Worm (Caenorhabditis elegans) whole organism, L3 larva: ENCODE results near the gene W08F4.5.
"Not testable (repeated sequence)": the region's sequence is repeated elsewhere in the genome, so short reads cannot be mapped to it uniquely, and the experiment has no call there.

ENCODE experiments used
- R02D3.7 ChIP-seq: fragments of 150-350 bp; optimal IDR thresholded peaks from 2 replicates; lab custom pipeline; 2014; ENCODE audit warnings: missing biosample characterization, missing genetic modification characterization
- ZK546.5 ChIP-seq: sonication (generic microtip); optimal IDR thresholded peaks from 2 replicates; lab custom pipeline; 2017; ENCODE audit warnings: missing biosample characterization, missing genetic modification characterization
- aly-2 ChIP-seq: fragments of 150-350 bp; optimal IDR thresholded peaks from 2 replicates; lab custom pipeline; 2014; ENCODE audit warnings: missing biosample characterization, missing genetic modification characterization
- ceh-16 ChIP-seq: sonication (generic microtip); optimal IDR thresholded peaks from 2 replicates; lab custom pipeline; 2017; ENCODE audit warnings: missing biosample characterization, missing genetic modification characterization
- ceh-28 ChIP-seq: fragments of 150-350 bp; optimal IDR thresholded peaks from 2 replicates; lab custom pipeline; 2014; ENCODE audit warnings: missing biosample characterization, missing genetic modification reagents, missing genetic modification characterization
- ceh-9 ChIP-seq: sonication (generic microtip); optimal IDR thresholded peaks from 2 replicates; lab custom pipeline; 2018; ENCODE audit warnings: missing biosample characterization, missing genetic modification characterization
- daf-12 ChIP-seq: fragments of 150-350 bp; optimal IDR thresholded peaks from 2 replicates; lab custom pipeline; 2014; ENCODE audit warnings: missing biosample characterization, missing genetic modification reagents, missing genetic modification characterization
- egl-27 ChIP-seq: sonication (generic microtip); optimal IDR thresholded peaks from 4 replicates; lab custom pipeline; 2017; ENCODE audit warnings: missing biosample characterization, missing genetic modification reagents, missing genetic modification characterization
- elt-1 ChIP-seq: fragments of 150-350 bp; optimal IDR thresholded peaks from 2 replicates; lab custom pipeline; 2014; ENCODE audit warnings: missing biosample characterization, missing genetic modification characterization
- elt-2 ChIP-seq: sonication (generic microtip); optimal IDR thresholded peaks from 2 replicates; lab custom pipeline; 2016; ENCODE audit warnings: missing genetic modification reagents, mild to moderate bottlenecking, missing genetic modification characterization, missing compliant biosample characterization
- elt-3 ChIP-seq, 3 experiments: fragments of 150-350 bp in 1 of 3; sonication (generic microtip) in 2 of 3; optimal IDR thresholded peaks; 2 replicates in 2 of 3; 4 replicates in 1 of 3; lab custom pipeline; 2014 to 2017; ENCODE audit warnings: missing biosample characterization in 3 of 3, missing genetic modification characterization in 3 of 3
- eor-1 ChIP-seq, 2 experiments: fragments of 150-350 bp; optimal IDR thresholded peaks; 2 replicates each; lab custom pipeline; 2014 to 2018; ENCODE audit warnings: missing biosample characterization in 2 of 2, missing genetic modification characterization in 2 of 2
- fkh-2 ChIP-seq: fragments of 150-350 bp; optimal IDR thresholded peaks from 2 replicates; lab custom pipeline; 2014; ENCODE audit warnings: missing biosample characterization, missing genetic modification reagents, missing genetic modification characterization
- hmg-11 ChIP-seq: sonication (generic microtip); optimal IDR thresholded peaks from 2 replicates; lab custom pipeline; 2016; ENCODE audit warnings: missing genetic modification characterization, missing compliant biosample characterization
- jun-1 ChIP-seq: fragments of 150-350 bp; optimal IDR thresholded peaks from 2 replicates; lab custom pipeline; 2014; ENCODE audit warnings: missing biosample characterization, missing genetic modification reagents, missing genetic modification characterization
- lin-15B ChIP-seq: fragments of 150-350 bp; optimal IDR thresholded peaks from 2 replicates; lab custom pipeline; 2014; ENCODE audit warnings: missing biosample characterization, missing genetic modification characterization
- lin-39 ChIP-seq: fragments of 150-350 bp; optimal IDR thresholded peaks from 2 replicates; lab custom pipeline; 2018; ENCODE audit warnings: missing biosample characterization, missing genetic modification reagents, missing genetic modification characterization
- mdl-1 ChIP-seq: fragments of 150-350 bp; optimal IDR thresholded peaks from 2 replicates; lab custom pipeline; 2014; ENCODE audit warnings: missing biosample characterization, missing genetic modification characterization
- mml-1 ChIP-seq: fragments of 150-350 bp; sonication (generic microtip); optimal IDR thresholded peaks from 3 replicates; lab custom pipeline; 2014; ENCODE audit warnings: missing biosample characterization, missing genetic modification characterization
- nhr-11 ChIP-seq: fragments of 150-350 bp; optimal IDR thresholded peaks from 2 replicates; lab custom pipeline; 2014; ENCODE audit warnings: missing biosample characterization, missing genetic modification characterization
- nhr-12 ChIP-seq: fragments of 150-350 bp; optimal IDR thresholded peaks from 2 replicates; lab custom pipeline; 2014; ENCODE audit warnings: missing biosample characterization, missing genetic modification characterization
- nhr-23 ChIP-seq: fragments of 150-350 bp; optimal IDR thresholded peaks from 2 replicates; lab custom pipeline; 2014; ENCODE audit warnings: missing biosample characterization, missing genetic modification reagents, missing genetic modification characterization
- nhr-237 ChIP-seq: fragments of 150-350 bp; optimal IDR thresholded peaks from 2 replicates; lab custom pipeline; 2014; ENCODE audit warnings: missing biosample characterization, missing genetic modification characterization
- nhr-25 ChIP-seq: sonication (generic microtip); optimal IDR thresholded peaks from 2 replicates; lab custom pipeline; 2017; ENCODE audit warnings: missing biosample characterization, missing genetic modification characterization
- nhr-28 ChIP-seq: fragments of 150-350 bp; optimal IDR thresholded peaks from 2 replicates; lab custom pipeline; 2014; ENCODE audit warnings: missing biosample characterization, missing genetic modification characterization
- nhr-43 ChIP-seq: sonication (generic microtip); optimal IDR thresholded peaks from 2 replicates; lab custom pipeline; 2016; ENCODE audit warnings: mild to moderate bottlenecking, missing genetic modification characterization, missing compliant biosample characterization; ENCODE audit not compliant: poor library complexity, severe bottlenecking
- nhr-67 ChIP-seq: fragments of 150-350 bp; optimal IDR thresholded peaks from 2 replicates; lab custom pipeline; 2014; ENCODE audit warnings: missing biosample characterization, missing genetic modification characterization
- nhr-76 ChIP-seq: fragments of 150-350 bp; sonication (generic microtip); optimal IDR thresholded peaks from 5 replicates; lab custom pipeline; 2014; ENCODE audit warnings: missing biosample characterization, missing genetic modification characterization
- nhr-77 ChIP-seq: fragments of 150-350 bp; optimal IDR thresholded peaks from 2 replicates; lab custom pipeline; 2014; ENCODE audit warnings: missing biosample characterization, missing genetic modification characterization
- pha-4 ChIP-seq: fragments of 150-350 bp; optimal IDR thresholded peaks from 2 replicates; lab custom pipeline; 2014; ENCODE audit warnings: missing biosample characterization, missing genetic modification reagents, missing genetic modification characterization
- sea-2 ChIP-seq: fragments of 150-350 bp; sonication (generic microtip); optimal IDR thresholded peaks from 4 replicates; lab custom pipeline; 2014; ENCODE audit warnings: missing biosample characterization, missing genetic modification reagents, missing genetic modification characterization
- snpc-4 ChIP-seq: fragments of 150-350 bp; optimal IDR thresholded peaks from 2 replicates; lab custom pipeline; 2014; ENCODE audit warnings: missing biosample characterization, missing genetic modification characterization
- tbx-2 ChIP-seq: sonication (generic microtip); optimal IDR thresholded peaks from 2 replicates; lab custom pipeline; 2016; ENCODE audit warnings: mild to moderate bottlenecking, missing genetic modification characterization, missing compliant biosample characterization
- unc-62 ChIP-seq: fragments of 150-350 bp; sonication (generic microtip); optimal IDR thresholded peaks from 4 replicates; lab custom pipeline; 2014; ENCODE audit warnings: missing biosample characterization, missing genetic modification reagents, missing genetic modification characterization
- zag-1 ChIP-seq: fragments of 150-350 bp; optimal IDR thresholded peaks from 2 replicates; lab custom pipeline; 2014; ENCODE audit warnings: missing biosample characterization, missing genetic modification characterization
- ztf-11 ChIP-seq: fragments of 150-350 bp; optimal IDR thresholded peaks from 2 replicates; lab custom pipeline; 2014; ENCODE audit warnings: missing biosample characterization, missing genetic modification characterization
- ztf-4 ChIP-seq: fragments of 150-350 bp; optimal IDR thresholded peaks from 2 replicates; lab custom pipeline; 2014; ENCODE audit warnings: missing biosample characterization, missing genetic modification characterization

The W08F4.5 gene

DNA sequence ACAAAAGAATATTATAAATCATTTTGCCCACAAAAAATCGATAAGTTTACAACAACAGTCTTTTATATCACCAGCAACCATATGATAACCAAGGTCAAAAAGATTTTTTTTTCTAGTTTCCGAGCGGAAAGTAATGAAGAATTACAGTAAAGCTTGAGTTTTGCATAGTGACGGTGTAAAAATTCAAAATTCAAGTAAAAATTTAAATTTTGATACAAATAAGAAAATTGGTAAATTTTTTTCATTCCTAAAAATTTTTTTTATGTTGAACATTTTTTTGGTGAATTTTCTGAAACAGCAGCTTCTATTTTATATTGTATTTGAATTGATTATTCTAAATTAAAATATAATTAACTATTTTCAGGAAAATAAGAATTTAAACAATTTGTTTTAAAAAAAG, at the start of gene W08F4.5:
Gene W08F4.5 (minus strand): TSS at position 101 of the 400 bp plus-strand sequence.
- TF ChIP-seq snpc-4 (tag; lab: Kevin White, UChicago) (no peak), ZK546.5 (no peak), nhr-23 (peak; percentile 48), nhr-237 (no peak), ceh-28 (peak; percentile 40), nhr-25 (tag; lab: Kevin White, UChicago) (no peak)
- TF ChIP-seq, all 47 proteins: peak for 2

DNA sequence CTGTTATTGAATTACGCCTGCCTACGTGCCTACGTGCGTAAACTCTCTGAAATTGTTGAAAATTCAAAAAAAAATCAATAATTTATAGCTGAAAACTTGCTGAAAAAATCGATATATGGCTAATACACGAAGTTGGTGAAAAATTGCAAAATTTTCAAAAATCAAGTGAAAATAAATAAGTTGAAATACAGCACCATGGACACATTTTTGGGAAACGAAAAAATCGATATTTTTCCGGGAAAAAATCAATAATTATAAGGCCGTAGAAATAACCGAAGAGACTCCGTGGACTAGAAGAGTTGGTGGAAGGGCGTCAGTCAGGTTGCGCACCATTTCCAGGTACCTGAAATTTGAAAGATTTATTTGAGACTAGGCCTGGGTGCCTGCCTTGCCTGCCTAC, 46.0 kb upstream of the W08F4.5 start:
- TF ChIP-seq ceh-28 (peak; percentile 84), nhr-77 (tag; lab: Kevin White, UChicago) (no peak)

DNA sequence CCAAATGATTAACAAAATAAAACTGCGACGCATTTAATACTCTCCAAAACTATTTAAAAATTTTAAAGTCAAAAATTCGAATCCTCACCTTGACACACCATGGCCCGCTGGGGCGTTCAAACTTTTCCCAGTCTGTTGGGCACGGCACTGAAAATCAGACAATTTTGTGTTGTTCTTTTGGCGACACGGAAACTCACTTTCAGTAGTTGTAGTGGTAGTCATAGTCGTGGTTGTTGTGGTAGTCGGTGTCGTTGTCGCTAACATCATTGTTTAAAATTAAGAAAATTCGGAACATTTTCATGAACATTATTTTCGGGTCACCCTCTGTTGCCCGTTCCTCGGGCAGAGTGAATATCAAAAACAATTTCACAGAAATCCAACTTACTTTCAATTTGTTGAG, 43.7 kb upstream of the W08F4.5 start, which contains the start of gene clec-118:
Gene clec-118 (minus strand): TSS at position 101 of the 400 bp plus-strand sequence.
- TF ChIP-seq nhr-23; ceh-9 (tag; lab: Kevin White, UChicago); egl-27 (tag; lab: Kevin White, UChicago): not testable (repeated sequence)

DNA sequence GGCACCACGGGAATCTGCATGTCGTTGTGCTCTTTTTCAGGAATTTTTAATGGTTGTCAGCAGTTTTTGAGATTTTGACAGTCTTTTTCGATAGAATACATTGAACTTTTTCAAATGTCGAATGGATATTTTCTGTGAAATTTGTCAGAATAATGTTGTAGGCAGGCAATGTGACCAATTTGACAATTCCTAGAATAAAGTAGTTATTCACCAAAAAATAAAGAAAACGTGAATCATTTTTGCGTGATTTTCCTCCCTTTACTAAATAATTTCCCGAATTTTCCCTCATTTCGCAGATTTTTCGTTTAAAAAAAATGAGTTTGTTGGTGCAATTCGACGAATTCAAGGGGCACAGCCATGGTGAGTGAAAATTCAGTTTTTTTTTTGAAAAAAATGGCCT, 40.1 kb upstream of the W08F4.5 start, which contains the start of gene W04H10.1:
Gene W04H10.1 (plus strand): TSS at position 301 of the 400 bp plus-strand sequence.
- TF ChIP-seq fkh-2 (tag; lab: Kevin White, UChicago): no peak
- no peak for TF ChIP-seq daf-12 (tag; lab: Kevin White, UChicago)
- no peak for TF ChIP-seq lin-15B (tag; lab: Kevin White, UChicago)
- TF ChIP-seq ceh-9 (tag; lab: Kevin White, UChicago): no peak
- no peak for TF ChIP-seq ztf-11 (tag; lab: Kevin White, UChicago)
- TF ChIP-seq tbx-2 (tag; lab: Kevin White, UChicago): no peak
- TF ChIP-seq elt-3 (tag; optimal IDR thresholded peaks at IDR 0.05; lab: Kevin White, UChicago): no peak
- TF ChIP-seq jun-1 (tag; lab: Kevin White, UChicago): no peak

DNA sequence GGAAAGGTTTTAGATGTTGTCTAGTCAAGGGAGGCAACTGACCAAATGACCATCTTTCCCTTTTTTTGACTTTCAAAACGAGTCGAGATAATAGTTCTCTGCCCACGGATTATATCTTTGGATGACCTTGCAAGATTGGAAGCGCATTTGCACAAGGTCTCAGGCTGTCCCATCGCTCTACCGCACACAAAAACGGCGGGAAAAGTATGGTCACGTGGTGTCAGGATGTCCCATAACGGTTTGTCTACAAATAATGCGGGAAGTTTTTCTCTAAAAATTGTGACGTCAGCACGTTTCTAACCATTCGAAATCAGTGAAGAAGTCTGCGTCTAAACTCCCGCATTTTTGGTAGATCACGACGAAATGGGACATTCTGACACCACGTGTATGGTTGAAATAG, 39.7 kb upstream of the W08F4.5 start, which contains the start of gene W04H10.6:
Gene W04H10.6 (minus strand): TSS at position 101 of the 400 bp plus-strand sequence.
- TF ChIP-seq aly-2 (no peak), nhr-25 (tag; lab: Kevin White, UChicago) (peak; percentile 22)

DNA sequence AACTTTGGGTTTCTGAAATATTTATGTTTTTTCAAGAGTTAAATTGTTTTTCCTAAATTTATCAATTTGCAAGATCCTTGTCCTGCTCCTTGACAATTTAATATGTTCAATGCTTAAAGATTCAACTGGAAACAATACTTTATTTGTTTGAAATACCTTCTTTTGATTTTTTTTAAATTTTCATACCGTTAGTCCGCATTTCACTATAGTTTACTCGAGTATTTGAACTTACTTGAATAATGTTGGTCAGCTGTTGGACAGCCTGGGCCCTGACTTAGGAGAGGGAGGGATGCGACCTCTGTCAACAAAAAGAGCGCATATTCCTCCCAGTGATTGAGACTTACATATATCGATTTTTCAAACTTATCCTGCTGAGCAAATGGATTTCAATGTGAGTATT, 37.4 kb upstream of the W08F4.5 start, which contains the start of gene W04H10.5:
Gene W04H10.5 (plus strand): TSS at position 301 of the 400 bp plus-strand sequence.
- TF ChIP-seq lin-39 (tag; lab: Kevin White, UChicago) (no peak), lin-15B (tag; lab: Kevin White, UChicago) (no peak), nhr-76 (tag; lab: Kevin White, UChicago) (no peak), nhr-28 (no peak), ceh-16 (tag; lab: Kevin White, UChicago) (no peak)

DNA sequence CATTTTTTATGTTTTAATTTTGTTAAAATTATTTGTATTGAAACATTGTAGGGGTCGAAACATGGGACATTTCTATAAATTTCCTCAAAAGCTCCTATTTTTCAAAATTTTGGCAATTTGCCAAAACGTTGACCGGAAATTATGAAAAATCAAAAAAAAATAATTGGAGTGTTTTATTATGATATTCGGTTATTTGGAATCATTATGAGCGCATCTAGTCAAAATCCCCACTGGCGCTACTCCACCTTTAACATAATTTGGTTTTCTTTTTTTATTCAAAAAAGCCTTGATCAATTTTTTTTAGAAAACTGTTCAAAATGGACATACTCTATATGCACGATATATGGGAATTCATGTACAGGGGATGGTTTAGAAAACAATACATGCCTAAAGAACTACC, 36.6 kb upstream of the W08F4.5 start, which contains the start of gene W04H10.2:
Gene W04H10.2 (plus strand): TSS at position 301 of the 400 bp plus-strand sequence.
- TF ChIP-seq nhr-23 (no peak), lin-39 (tag; lab: Kevin White, UChicago) (no peak), sea-2 (no peak), egl-27 (tag; lab: Kevin White, UChicago) (no peak), mml-1 (tag; lab: Kevin White, UChicago) (no peak)
- TF ChIP-seq, all 47 proteins: peak for 0

DNA sequence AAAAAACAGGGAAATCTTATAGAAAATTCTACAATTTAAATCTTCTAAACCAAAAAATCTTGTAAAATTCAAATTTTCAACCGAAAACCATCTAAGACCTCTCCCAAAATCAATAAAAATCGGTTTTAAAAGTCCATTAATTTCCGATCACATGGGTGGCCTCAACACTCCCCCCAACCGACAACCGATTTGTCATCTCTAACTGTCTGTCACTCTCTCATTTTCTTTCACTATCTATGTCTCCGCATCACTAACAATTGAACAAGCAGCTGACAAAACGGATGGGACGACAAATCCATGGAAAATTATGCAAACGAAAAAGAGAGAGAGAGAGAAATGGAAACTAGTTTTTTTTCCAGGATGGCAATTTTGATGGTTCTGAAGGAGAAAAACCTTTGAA, 34.3 kb upstream of the W08F4.5 start:
- no peak for TF ChIP-seq nhr-43 (tag; lab: Kevin White, UChicago)
- no peak for TF ChIP-seq zag-1 (tag; lab: Kevin White, UChicago)
- no peak for TF ChIP-seq elt-1
- TF ChIP-seq jun-1 (tag; lab: Kevin White, UChicago): no peak
- no peak for TF ChIP-seq fkh-2 (tag; lab: Kevin White, UChicago)
- no peak for TF ChIP-seq nhr-28
- TF ChIP-seq ztf-11 (tag; lab: Kevin White, UChicago): no peak
- TF ChIP-seq nhr-23: peak; percentile 65
- TF ChIP-seq mdl-1: no peak
- TF ChIP-seq nhr-12 (tag; lab: Kevin White, UChicago): no peak
- TF ChIP-seq ztf-4 (tag; lab: Kevin White, UChicago): no peak
- peak; percentile 17 for TF ChIP-seq lin-15B (tag; lab: Kevin White, UChicago)
- peak; percentile 14 for TF ChIP-seq unc-62 (GFP tag; lab: Kevin White, UChicago)
- TF ChIP-seq nhr-25 (tag; lab: Kevin White, UChicago): peak; percentile 23
- TF ChIP-seq hmg-11 (tag; lab: Kevin White, UChicago): peak; percentile 74
- TF ChIP-seq elt-3 (tag; optimal IDR thresholded peaks at IDR 0.05; lab: Kevin White, UChicago): no peak
- TF ChIP-seq nhr-77 (tag; lab: Kevin White, UChicago): no peak
- TF ChIP-seq mml-1 (tag; lab: Kevin White, UChicago): no peak
- no peak for TF ChIP-seq elt-2 (tag; lab: Kevin White, UChicago)
- peak; percentile 92 for TF ChIP-seq snpc-4 (tag; lab: Kevin White, UChicago)
- TF ChIP-seq R02D3.7 (tag; lab: Kevin White, UChicago): no peak
- no peak for TF ChIP-seq egl-27 (tag; lab: Kevin White, UChicago)
- no peak for TF ChIP-seq nhr-67
- peak; percentile 34 for TF ChIP-seq pha-4 (tag; lab: Kevin White, UChicago)
- TF ChIP-seq nhr-11 (tag; lab: Kevin White, UChicago): no peak
- no peak for TF ChIP-seq eor-1 (tag; optimal IDR thresholded peaks at IDR 0.05; lab: Kevin White, UChicago)
